Fruit fly (Drosophila melanogaster) Kc167 (cell line): ENCODE data around the gene CG8516.

ENCODE experiments used
- Sin3A ChIP-seq: fragments of >200 bp; optimal IDR thresholded peaks from 2 replicates; lab custom pipeline; 2018; ENCODE audit warnings: missing external identifiers
- insv ChIP-seq: fragments of >200 bp; optimal IDR thresholded peaks from 3 replicates; lab custom pipeline; 2018; ENCODE audit warnings: missing external identifiers
- ttk ChIP-seq: sonication (Bioruptor generic); optimal IDR thresholded peaks from 2 replicates; lab custom pipeline; 2017; ENCODE audit warnings: missing external identifiers

DNA sequence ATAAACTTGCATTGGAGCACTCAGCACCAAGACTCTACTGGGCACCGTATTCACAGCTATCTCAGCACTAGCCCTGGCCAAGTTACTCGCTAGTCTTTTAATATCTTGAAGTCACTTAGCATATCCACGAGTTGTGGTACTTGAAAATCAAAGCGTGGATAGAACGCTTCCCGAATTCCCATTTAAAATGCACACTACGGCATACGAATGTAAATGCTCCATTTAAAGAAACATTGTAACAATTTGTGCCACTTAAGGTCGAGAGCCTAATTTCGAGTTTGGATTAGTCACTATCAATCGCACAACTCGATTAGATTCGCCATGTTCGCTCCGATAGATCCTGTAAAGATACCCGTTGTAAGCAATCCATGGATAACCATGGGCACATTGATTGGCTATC, 20.8 kb downstream of the CG8516 start, which contains the start of gene eloF:
- no peak for TF ChIP-seq Sin3A (lab: Kevin White, UChicago)
- TF ChIP-seq ttk (lab: Kevin White, UChicago), result no peak
- TF ChIP-seq insv, result no peak
